Worm (Caenorhabditis elegans) whole organism, young adult: ENCODE data around the gene gstk-2.
"Not testable (repeated sequence)": the region's sequence is repeated elsewhere in the genome, so short reads cannot be mapped to it uniquely, and the experiment has no call there.

Experiments used
- B0019.2 ChIP-seq: fragments of 200-800 bp; sonication (Bioruptor generic); conservative IDR thresholded peaks from 2 replicates; pipeline ENCODE4 v1.3.6; 2022; ENCODE audit warnings: missing genetic modification reagents, missing genetic modification characterization, missing compliant biosample characterization
- D2030.7 ChIP-seq: fragments of 200-800 bp; sonication (Bioruptor generic); IDR thresholded peaks from 2 replicates; pipeline ENCODE4 v1.3.6; 2022; ENCODE audit warnings: missing genetic modification reagents, missing genetic modification characterization, missing compliant biosample characterization
- F33H1.4 ChIP-seq: fragments of 200-800 bp; sonication (Bioruptor generic); IDR thresholded peaks from 2 replicates; pipeline ENCODE4 v1.3.6; 2022; ENCODE audit warnings: missing genetic modification reagents, missing genetic modification characterization, missing compliant biosample characterization
- F49E8.2 ChIP-seq: sonication (generic microtip); optimal IDR thresholded peaks from 3 replicates; lab custom pipeline; 2017; ENCODE audit warnings: missing genetic modification characterization, mild to moderate bottlenecking, missing compliant biosample characterization, antibody characterized with exemption, moderate library complexity; ENCODE audit not compliant: insufficient read depth
- F55B11.4 ChIP-seq: sonication (generic microtip); optimal IDR thresholded peaks from 2 replicates; lab custom pipeline; 2016; ENCODE audit warnings: missing compliant biosample characterization, missing genetic modification characterization, borderline replicate concordance; ENCODE audit not compliant: insufficient read depth
- F57C9.4 ChIP-seq: sonication (generic microtip); optimal IDR thresholded peaks from 2 replicates; lab custom pipeline; 2017; ENCODE audit warnings: mild to moderate bottlenecking, missing genetic modification characterization, missing compliant biosample characterization
- K12H6.12 ChIP-seq: fragments of 200-800 bp; sonication (Bioruptor generic); optimal IDR thresholded peaks from 2 replicates; lab custom pipeline; 2018; ENCODE audit warnings: mild to moderate bottlenecking, missing genetic modification characterization, missing compliant biosample characterization
- Y79H2A.3 ChIP-seq: fragments of 200-800 bp; sonication (Bioruptor generic); conservative IDR thresholded peaks from 2 replicates; pipeline ENCODE4 v1.3.6; 2022; ENCODE audit warnings: missing genetic modification reagents, missing genetic modification characterization, missing compliant biosample characterization
- Y95B8A.8 ChIP-seq: fragments of 200-800 bp; sonication (Bioruptor generic); IDR thresholded peaks from 2 replicates; pipeline ENCODE4 v1.3.6; 2022; ENCODE audit warnings: missing genetic modification reagents, missing genetic modification characterization, missing compliant biosample characterization
- akir-1 ChIP-seq: fragments of 200-800 bp; sonication (Bioruptor generic); optimal IDR thresholded peaks from 2 replicates; lab custom pipeline; 2018; ENCODE audit warnings: mild to moderate bottlenecking, missing genetic modification characterization, moderate library complexity, missing compliant biosample characterization
- attf-6 ChIP-seq: fragments of 200-800 bp; sonication (Bioruptor generic); IDR thresholded peaks from 2 replicates; pipeline ENCODE4 v1.3.6; 2022; ENCODE audit warnings: missing genetic modification reagents, missing genetic modification characterization, missing compliant biosample characterization
- bed-2 ChIP-seq: fragments of 200-800 bp; sonication (Bioruptor generic); IDR thresholded peaks from 2 replicates; pipeline ENCODE4 v1.3.6; 2022; ENCODE audit warnings: missing genetic modification reagents, missing genetic modification characterization, missing compliant biosample characterization
- ccch-3 ChIP-seq: fragments of 200-800 bp; sonication (Bioruptor generic); optimal IDR thresholded peaks from 2 replicates; lab custom pipeline; 2018; ENCODE audit warnings: mild to moderate bottlenecking, missing genetic modification characterization, missing compliant biosample characterization
- ceh-100 ChIP-seq: fragments of 200-800 bp; sonication (Bioruptor generic); IDR thresholded peaks from 2 replicates; pipeline ENCODE4 v1.3.6; 2022; ENCODE audit warnings: missing genetic modification reagents, missing genetic modification characterization, missing compliant biosample characterization
- ceh-58 ChIP-seq: fragments of 200-800 bp; sonication (Bioruptor generic); IDR thresholded peaks from 2 replicates; pipeline ENCODE4 v1.3.6; 2022; ENCODE audit warnings: missing genetic modification characterization, missing compliant biosample characterization
- dox-1 ChIP-seq: fragments of 200-800 bp; sonication (Bioruptor generic); IDR thresholded peaks from 2 replicates; pipeline ENCODE4 v1.3.6; 2022; ENCODE audit warnings: missing genetic modification reagents, missing genetic modification characterization, missing compliant biosample characterization
- egl-44 ChIP-seq: fragments of 200-800 bp; sonication (Bioruptor generic); IDR thresholded peaks from 2 replicates; pipeline ENCODE4 v1.3.6; 2022; ENCODE audit warnings: missing genetic modification reagents, missing genetic modification characterization, missing compliant biosample characterization
- egrh-3 ChIP-seq: fragments of 200-800 bp; sonication (Bioruptor generic); IDR thresholded peaks from 2 replicates; pipeline ENCODE4 v1.3.6; 2022; ENCODE audit warnings: missing genetic modification reagents, missing genetic modification characterization, missing compliant biosample characterization
- ekl-4 ChIP-seq: fragments of 200-800 bp; sonication (Bioruptor generic); IDR thresholded peaks from 2 replicates; pipeline ENCODE4 v1.3.6; 2022; ENCODE audit warnings: missing genetic modification reagents, missing genetic modification characterization, missing compliant biosample characterization
- ets-4 ChIP-seq: fragments of 200-800 bp; sonication (Bioruptor generic); optimal IDR thresholded peaks from 2 replicates; lab custom pipeline; 2018; ENCODE audit warnings: mild to moderate bottlenecking, missing genetic modification characterization, missing compliant biosample characterization
- him-1 ChIP-seq: sonication (generic microtip); optimal IDR thresholded peaks from 2 replicates; lab custom pipeline; 2016; ENCODE audit warnings: missing genotype, missing genetic modification reagents, missing genetic modification characterization, missing compliant biosample characterization
- hmg-1.2 ChIP-seq: fragments of 200-800 bp; sonication (Bioruptor generic); IDR thresholded peaks from 2 replicates; pipeline ENCODE4 v1.3.6; 2022; ENCODE audit warnings: missing genetic modification reagents, missing genetic modification characterization, missing compliant biosample characterization
- hrde-1 ChIP-seq: sonication (generic microtip); optimal IDR thresholded peaks from 2 replicates; lab custom pipeline; 2016; ENCODE audit warnings: missing genetic modification characterization, mild to moderate bottlenecking, missing compliant biosample characterization, moderate library complexity, missing genotype, missing genetic modification reagents, borderline replicate concordance
- hsf-1 ChIP-seq: fragments of 200-800 bp; sonication (Bioruptor generic); IDR thresholded peaks from 2 replicates; pipeline ENCODE4 v1.3.6; 2022; ENCODE audit warnings: missing genetic modification reagents, missing genetic modification characterization, missing compliant biosample characterization
- let-526 ChIP-seq: fragments of 200-800 bp; sonication (Bioruptor generic); IDR thresholded peaks from 2 replicates; pipeline ENCODE4 v1.3.6; 2022; ENCODE audit warnings: missing genetic modification reagents, missing genetic modification characterization, missing compliant biosample characterization
- lin-35 ChIP-seq, 3 experiments: fragments of 150-350 bp in 2 of 3; sonication (generic microtip) in 1 of 3; optimal IDR thresholded peaks; 2 replicates each; lab custom pipeline; 2014 to 2018; ENCODE audit warnings: missing biosample characterization in 3 of 3, missing genetic modification characterization in 3 of 3, missing genetic modification reagents in 3 of 3
- lin-54 ChIP-seq: fragments of 200-800 bp; sonication (Bioruptor generic); optimal IDR thresholded peaks from 2 replicates; lab custom pipeline; 2018; ENCODE audit warnings: mild to moderate bottlenecking, missing genetic modification characterization, missing compliant biosample characterization
- madf-8 ChIP-seq: fragments of 200-800 bp; sonication (Bioruptor generic); conservative IDR thresholded peaks from 2 replicates; pipeline ENCODE4 v1.3.6; 2022; ENCODE audit warnings: missing genetic modification reagents, missing genetic modification characterization, missing compliant biosample characterization
- mcd-1 ChIP-seq: fragments of 200-800 bp; sonication (Bioruptor generic); IDR thresholded peaks from 2 replicates; pipeline ENCODE4 v1.3.6; 2022; ENCODE audit warnings: missing genetic modification reagents, missing genetic modification characterization, missing compliant biosample characterization
- nhr-80 ChIP-seq: sonication (generic microtip); optimal IDR thresholded peaks from 2 replicates; lab custom pipeline; 2016; ENCODE audit warnings: missing genetic modification characterization, missing compliant biosample characterization
- pbrm-1 ChIP-seq: fragments of 200-800 bp; sonication (Bioruptor generic); IDR thresholded peaks from 2 replicates; pipeline ENCODE4 v1.3.6; 2022; ENCODE audit warnings: missing genetic modification reagents, missing genetic modification characterization, missing compliant biosample characterization
- rec-8 ChIP-seq, 2 experiments: sonication (generic microtip); optimal IDR thresholded peaks; 2 replicates each; lab custom pipeline; 2016; ENCODE audit warnings: mild to moderate bottlenecking in 2 of 2, missing genetic modification characterization in 2 of 2, missing genetic modification reagents in 2 of 2, missing genotype in 2 of 2, missing biosample characterization in 1 of 2, missing compliant biosample characterization in 1 of 2, moderate library complexity in 1 of 2
- rpc-1 ChIP-seq, 2 experiments: fragments of 150-350 bp in 1 of 2; sonication (generic microtip) in 1 of 2; optimal IDR thresholded peaks; 2 replicates each; lab custom pipeline; 2014 to 2018; ENCODE audit warnings: missing biosample characterization in 1 of 2, missing genetic modification characterization in 1 of 2, missing genetic modification reagents in 1 of 2, missing genotype in 1 of 2
- sdz-38 ChIP-seq: sonication (generic microtip); optimal IDR thresholded peaks from 2 replicates; lab custom pipeline; 2016; ENCODE audit warnings: missing genotype, missing genetic modification characterization, missing compliant biosample characterization
- snpc-1.1 ChIP-seq: sonication (generic microtip); optimal IDR thresholded peaks from 2 replicates; lab custom pipeline; 2017; ENCODE audit warnings: missing genetic modification characterization, mild to moderate bottlenecking, missing compliant biosample characterization, antibody characterized with exemption, moderate library complexity, missing genotype, missing genetic modification reagents; ENCODE audit not compliant: insufficient read depth
- snpc-3.4 ChIP-seq: sonication (generic microtip); optimal IDR thresholded peaks from 2 replicates; lab custom pipeline; 2017; ENCODE audit warnings: missing genetic modification characterization, mild to moderate bottlenecking, missing compliant biosample characterization, antibody characterized with exemption, moderate library complexity, missing genotype, missing genetic modification reagents
- snpc-4 ChIP-seq, 5 experiments: fragments of 150-350 bp in 1 of 5; sonication (generic microtip) in 4 of 5; optimal IDR thresholded peaks; 2 replicates each; lab custom pipeline; 2014 to 2018; ENCODE audit warnings: missing genetic modification characterization in 5 of 5, missing biosample characterization in 3 of 5, antibody characterized with exemption in 2 of 5, mild to moderate bottlenecking in 2 of 5, missing compliant biosample characterization in 2 of 5, missing genotype in 2 of 5, moderate library complexity in 2 of 5, missing genetic modification reagents in 1 of 5
- zfh-2 ChIP-seq: fragments of 200-800 bp; sonication (Bioruptor generic); conservative IDR thresholded peaks from 2 replicates; pipeline ENCODE4 v1.3.6; 2022; ENCODE audit warnings: missing genetic modification reagents, missing genetic modification characterization, missing compliant biosample characterization

Gene gstk-2

ce11 chrIV:7260587-7260986 is 18.5 kb upstream of the gstk-2 start, which contains the start of gene C06E4.3 (continued):
- TF ChIP-seq sdz-38 (tag; lab: Kevin White, UChicago): no peak

- TF ChIP-seq nhr-80 (tag; lab: Kevin White, UChicago) (peak; percentile 53), hmg-1.2 (GFP tag; lab: Robert Waterston, UW) (peak; percentile 95), sdz-38 (tag; lab: Kevin White, UChicago) (no peak)
These were observed 16.2 kb upstream of the gstk-2 start, which contains the start of gene C06E4.6 for ce11 chrIV:7258253-7258652. TSS of gene C06E4.6 (minus strand) at chrIV:7258303.

ce11 chrIV:7254690-7255089 is 12.6 kb upstream of the gstk-2 start, which contains the start of gene C06E4.5:
TSS of gene C06E4.5 (plus strand) at chrIV:7254990.
- TF ChIP-seq ccch-3 (GFP tag; lab: Kevin White, UChicago); ets-4 (GFP tag; lab: Kevin White, UChicago); nhr-80 (tag; lab: Kevin White, UChicago): not testable (repeated sequence)

ce11 chrIV:7253271-7253670 is 11.2 kb upstream of the gstk-2 start:
- TF ChIP-seq F55B11.4 (tag; lab: Kevin White, UChicago) (no peak), akir-1 (GFP tag; lab: Kevin White, UChicago) (no peak), zfh-2 (GFP tag; lab: Robert Waterston, UW) (no peak), Y95B8A.8 (GFP tag; lab: Robert Waterston, UW) (no peak), ceh-58 (GFP tag; lab: Robert Waterston, UW) (no peak), egl-44 (GFP tag; lab: Robert Waterston, UW) (no peak), egrh-3 (no peak), ccch-3 (GFP tag; lab: Kevin White, UChicago) (no peak), snpc-3.4 (tag; lab: Kevin White, UChicago) (peak; percentile 64), D2030.7 (GFP tag; lab: Robert Waterston, UW) (0 out of 2 replicates have a peak, but pooled peaks have one; percentile 38), madf-8 (GFP tag; lab: Robert Waterston, UW) (0 out of 2 replicates have a peak, but pooled peaks have one; percentile 28), bed-2 (no peak), hmg-1.2 (GFP tag; lab: Robert Waterston, UW) (peak; percentile 85), snpc-1.1 (tag; lab: Kevin White, UChicago) (peak; percentile 91), pbrm-1 (peak; percentile 73), F57C9.4 (tag; lab: Kevin White, UChicago) (no peak), lin-54 (GFP tag; lab: Kevin White, UChicago) (no peak), hsf-1 (GFP tag; lab: Robert Waterston, UW) (0 out of 2 replicates have a peak, but pooled peaks have one; percentile 37), rec-8 (tag; optimal IDR thresholded peaks at IDR 0.05; lab: Kevin White, UChicago) (no peak), F49E8.2 (peak; percentile 62), let-526 (no peak), B0019.2 (GFP tag; lab: Robert Waterston, UW) (no peak), K12H6.12 (tag; lab: Kevin White, UChicago) (no peak), dox-1 (GFP tag; lab: Robert Waterston, UW) (peak; percentile 53; the same call in 1 of the 2 replicates), ekl-4 (0 out of 2 replicates have a peak, but pooled peaks have one; percentile 27), nhr-80 (tag; lab: Kevin White, UChicago) (no peak), ceh-100 (GFP tag; lab: Robert Waterston, UW) (0 out of 2 replicates have a peak, but pooled peaks have one; percentile 27), rpc-1 (optimal IDR thresholded peaks at IDR 0.05; lab: Kevin White, UChicago) (no peak), rpc-1 (tag; optimal IDR thresholded peaks at IDR 0.05; lab: Kevin White, UChicago) (no peak), mcd-1 (0 out of 2 replicates have a peak, but pooled peaks have one; percentile 14), Y79H2A.3 (GFP tag; lab: Robert Waterston, UW) (no peak), lin-35 (GFP tag; optimal IDR thresholded peaks at IDR 0.05; lab: Kevin White, UChicago) (no peak), attf-6 (GFP tag; lab: Robert Waterston, UW) (peak; percentile 92), snpc-4 (GFP tag; optimal IDR thresholded peaks at IDR 0.05; lab: Kevin White, UChicago) (peak; percentile 85), snpc-4 (tag; optimal IDR thresholded peaks at IDR 0.05; lab: Kevin White, UChicago) (peak; percentile 87 to 95 (median 88)), F33H1.4 (GFP tag; lab: Robert Waterston, UW) (no peak), hrde-1 (tag; lab: Kevin White, UChicago) (no peak), him-1 (tag; lab: Kevin White, UChicago) (peak; percentile 76)
